Fruit fly (Drosophila melanogaster): ENCODE data around the gene CG11638.

Gene CG11638

DNA sequence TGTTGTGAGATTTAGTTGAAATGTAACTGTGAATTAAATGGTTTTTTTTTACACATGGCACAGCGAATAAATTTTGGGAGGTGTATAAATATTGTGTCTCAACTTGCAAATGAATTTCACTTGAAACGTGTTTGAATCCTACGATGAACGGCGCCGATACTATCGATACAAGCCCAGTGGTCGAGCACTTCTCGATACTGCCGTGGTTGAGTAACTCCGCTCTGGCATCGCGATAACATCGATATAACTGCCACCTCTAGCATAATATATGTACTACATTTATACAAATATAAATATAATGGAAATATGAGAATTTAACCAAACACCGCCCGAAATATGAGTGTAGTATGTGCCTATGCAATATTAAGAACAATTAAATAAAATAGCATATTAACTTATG lies 6.6 kb upstream of the CG11638 start (continued):
- TF ChIP-seq shn (GFP tag; optimal IDR thresholded peaks at IDR 0.05) (no peak), stwl (tag; optimal IDR thresholded peaks at IDR 0.05) (peak; percentile 52), Side (GFP tag; optimal IDR thresholded peaks at IDR 0.05) (no peak), zf30C (GFP tag; optimal IDR thresholded peaks at IDR 0.05) (no peak), CG10147 (GFP tag; optimal IDR thresholded peaks at IDR 0.05) (no peak), slbo (GFP tag; IDR thresholded peaks at IDR 0.05) (peak; percentile 72), BEAF-32 (GFP tag; optimal IDR thresholded peaks at IDR 0.05) (peak; percentile 96), tgo (GFP tag; IDR thresholded peaks at IDR 0.05) (peak; percentile 19; the same call in 1 of the 3 replicates), sna (GFP tag; IDR thresholded peaks at IDR 0.05; ENCODE audit: partially characterized antibody) (peak; percentile 94), Neu2 (GFP tag; optimal IDR thresholded peaks at IDR 0.05; ENCODE audit: borderline replicate concordance) (no peak), Dip3 (GFP tag; optimal IDR thresholded peaks at IDR 0.05) (no peak), ato (GFP tag; IDR thresholded peaks at IDR 0.05; ENCODE audit: partially characterized antibody) (peak; percentile 97), CG2129 (GFP tag; IDR thresholded peaks at IDR 0.05; ENCODE audit: partially characterized antibody) (peak; percentile 97), Trl (optimal IDR thresholded peaks at IDR 0.05) (no peak), Trl (GFP tag; optimal IDR thresholded peaks at IDR 0.05) (peak; percentile 8), CG7963 (GFP tag; IDR thresholded peaks at IDR 0.05; ENCODE audit: partially characterized antibody) (peak; percentile 99), ap (GFP tag; IDR thresholded peaks at IDR 0.05) (no peak), CG1603 (tag; optimal IDR thresholded peaks at IDR 0.05) (peak; percentile 76), grn (GFP tag; optimal IDR thresholded peaks at IDR 0.05) (peak; percentile 76), D (optimal IDR thresholded peaks at IDR 0.05) (no peak), D (GFP tag; optimal IDR thresholded peaks at IDR 0.05) (no peak), Nf-YA (GFP tag; IDR thresholded peaks at IDR 0.05) (no peak), gfzf (GFP tag; optimal IDR thresholded peaks at IDR 0.05) (peak; percentile 42), CG11560 (tag; IDR thresholded peaks at IDR 0.05) (no peak), HLH4C (GFP tag; IDR thresholded peaks at IDR 0.05; ENCODE audit: partially characterized antibody) (peak; percentile 94), CG11247 (GFP tag; IDR thresholded peaks at IDR 0.05) (no peak), cg (GFP tag; optimal IDR thresholded peaks at IDR 0.05) (no peak), E2f2 (GFP tag; IDR thresholded peaks at IDR 0.05) (peak; percentile 94), CG18011 (GFP tag; optimal IDR thresholded peaks at IDR 0.05) (no peak), row (GFP tag; IDR thresholded peaks at IDR 0.05) (peak; percentile 72), Ada2b (GFP tag; IDR thresholded peaks at IDR 0.05) (no peak), sd (tag; optimal IDR thresholded peaks at IDR 0.05) (no peak)

DNA sequence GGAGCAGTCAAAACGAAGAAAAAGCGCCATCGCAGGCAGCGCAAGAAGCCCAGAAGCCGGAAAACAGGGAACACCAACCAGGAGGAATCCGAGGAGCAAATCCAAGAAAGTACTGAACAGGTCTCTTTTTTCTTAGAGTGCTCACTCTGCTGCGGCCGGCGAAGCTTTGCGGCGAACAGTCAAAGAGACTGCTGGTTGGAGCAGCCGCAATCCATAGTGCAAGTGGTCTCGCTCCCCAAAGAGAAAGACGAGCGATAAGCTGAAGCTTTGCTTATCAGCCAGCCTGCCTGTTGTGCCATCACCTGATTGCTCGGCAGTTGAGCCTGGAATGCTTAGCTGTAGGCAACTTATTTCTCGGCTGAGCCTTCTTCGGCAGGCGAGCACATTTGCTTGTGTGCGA lies 4.7 kb upstream of the CG11638 start, which contains the start of gene CG14630:
CG14630 (plus strand) TSS at position 301 of the 400 bp plus-strand sequence.
- TF ChIP-seq Six4 (GFP tag; optimal IDR thresholded peaks at IDR 0.05) = no peak
- no peak for TF ChIP-seq Drgx (GFP tag; IDR thresholded peaks at IDR 0.05)
- no peak for TF ChIP-seq hth (optimal IDR thresholded peaks at IDR 0.05)
- TF ChIP-seq CG8089 (GFP tag; optimal IDR thresholded peaks at IDR 0.05) = no peak
- TF ChIP-seq CG31388 (GFP tag; optimal IDR thresholded peaks at IDR 0.05) = no peak
- TF ChIP-seq bigmax (GFP tag; optimal IDR thresholded peaks at IDR 0.05) = no peak
- no peak for TF ChIP-seq stc (GFP tag; IDR thresholded peaks at IDR 0.05)
- TF ChIP-seq Max (GFP tag; optimal IDR thresholded peaks at IDR 0.05) = no peak
- no peak for TF ChIP-seq HmgD (GFP tag; optimal IDR thresholded peaks at IDR 0.05)
- no peak for TF ChIP-seq maf-S (GFP tag; optimal IDR thresholded peaks at IDR 0.05)
